Fruit fly (Drosophila melanogaster) whole organism, wandering third instar larva: ENCODE measurements around the gene CG4617.
A peak's percentile ranks its signal among the peaks of the same experiment; 100 is the strongest.

ENCODE experiments used
- Myc ChIP-seq: fragments of >200 bp; optimal IDR thresholded peaks from 2 replicates; lab custom pipeline; 2017
- OdsH ChIP-seq: fragments of 200-800 bp; sonication (Bioruptor generic); optimal IDR thresholded peaks from 2 replicates; lab custom pipeline; 2016; ENCODE audit warnings: missing biosample characterization, mild to moderate bottlenecking, missing genetic modification characterization
- usp ChIP-seq: fragments of >200 bp; optimal IDR thresholded peaks from 2 replicates; lab custom pipeline; 2017; ENCODE audit warnings: missing biosample characterization, missing genetic modification characterization

DNA sequence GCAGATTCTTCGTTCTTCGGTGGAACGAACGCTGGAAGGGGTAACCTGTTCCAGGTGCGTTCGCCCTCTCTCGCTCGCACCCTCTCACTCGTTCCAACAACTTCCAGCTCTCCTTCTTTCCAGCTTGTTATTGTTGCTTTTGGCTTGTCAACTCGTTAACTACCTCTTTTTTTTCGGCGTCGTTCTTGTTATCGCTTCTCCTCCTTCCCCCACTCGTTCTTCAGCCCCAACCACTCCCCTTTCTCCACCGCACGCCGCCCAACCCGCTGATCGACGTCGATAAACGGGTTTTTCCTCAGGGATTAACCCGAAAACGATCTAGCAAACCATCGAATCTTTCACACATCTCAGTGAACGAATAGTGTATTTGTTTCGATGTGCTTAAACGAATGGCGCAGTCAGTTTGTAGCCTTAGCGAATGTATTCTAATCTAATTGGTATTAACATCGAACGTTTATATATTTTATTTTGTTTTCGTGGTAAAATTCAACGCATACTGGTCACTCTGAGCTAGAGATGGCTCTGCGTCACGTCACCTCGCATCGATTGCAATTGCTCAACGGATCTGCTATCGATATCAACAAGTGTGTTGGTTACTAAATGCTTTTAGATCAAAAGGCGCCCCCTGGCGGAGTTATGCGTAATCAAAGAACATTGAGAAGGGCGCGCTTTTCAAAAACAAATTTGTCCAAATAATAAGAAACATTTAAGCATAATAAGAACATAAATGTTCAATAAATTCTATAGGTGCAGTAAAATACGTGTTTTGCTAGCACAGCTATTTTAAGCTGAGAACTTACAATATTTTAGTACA is 5.7 kb upstream of the CG4617 start, which contains the start of gene fz4:
- TF ChIP-seq usp (GFP tag; lab: Kevin White, UChicago) (no peak), Myc (lab: Kevin White, UChicago) (peak; percentile 73), OdsH (no peak)
